Fruit fly (Drosophila melanogaster) whole organism, embryonic: Measurements from ENCODE around the gene CG7006.
A peak's percentile ranks its signal among the peaks of the same experiment; 100 is the strongest.

ENCODE experiments used
- Adf1 ChIP-seq: fragments of 200-800 bp; sonication (Bioruptor generic); IDR thresholded peaks from 2 replicates; pipeline ENCODE4 v1.3.6; 2022; ENCODE audit warnings: missing biosample characterization, missing genetic modification characterization
- Awh ChIP-seq: fragments of 200-800 bp; sonication (Bioruptor generic); IDR thresholded peaks from 2 replicates; pipeline ENCODE4, ENCODE4 v1.3.6; 2022; ENCODE audit warnings: missing biosample characterization, missing genetic modification characterization
- CG11504 ChIP-seq: fragments of 200-800 bp; sonication (Bioruptor generic); optimal IDR thresholded peaks from 3 replicates; lab custom pipeline; 2019; ENCODE audit warnings: missing biosample characterization, mild to moderate bottlenecking, missing genetic modification characterization, moderate library complexity
- CG12769 ChIP-seq: fragments of 200-800 bp; sonication (Bioruptor generic); optimal IDR thresholded peaks from 2 replicates; lab custom pipeline; 2019; ENCODE audit warnings: missing biosample characterization, mild to moderate bottlenecking, missing genetic modification characterization, moderate library complexity
- CG14050 ChIP-seq: fragments of 200-800 bp; sonication (Bioruptor generic); IDR thresholded peaks from 3 replicates; pipeline ENCODE4 v1.3.6; 2022; ENCODE audit warnings: missing biosample characterization, missing genetic modification characterization
- CG17359 ChIP-seq: fragments of 200-800 bp; sonication (Bioruptor generic); optimal IDR thresholded peaks from 3 replicates; lab custom pipeline; 2018; ENCODE audit warnings: missing biosample characterization, mild to moderate bottlenecking, missing genetic modification characterization, moderate library complexity
- CG17829 ChIP-seq: fragments of 200-800 bp; optimal IDR thresholded peaks from 2 replicates; lab custom pipeline; 2019; ENCODE audit warnings: missing biosample characterization, mild to moderate bottlenecking, missing genetic modification characterization, moderate library complexity
- CG18764 ChIP-seq: fragments of 200-800 bp; sonication (Bioruptor generic); optimal IDR thresholded peaks from 3 replicates; lab custom pipeline; 2016; ENCODE audit warnings: missing biosample characterization, missing genetic modification characterization
- CG2678 ChIP-seq: fragments of 200-800 bp; sonication (Bioruptor generic); optimal IDR thresholded peaks from 3 replicates; lab custom pipeline; 2019; ENCODE audit warnings: missing biosample characterization, mild to moderate bottlenecking, missing genetic modification characterization, moderate library complexity
- CG30020 ChIP-seq: fragments of 200-800 bp; optimal IDR thresholded peaks from 2 replicates; lab custom pipeline; 2019; ENCODE audit warnings: missing biosample characterization, mild to moderate bottlenecking, missing genetic modification characterization, moderate library complexity
- CG3163 ChIP-seq: fragments of 200-800 bp; sonication (Bioruptor generic); optimal IDR thresholded peaks from 3 replicates; lab custom pipeline; 2016; ENCODE audit warnings: missing biosample characterization, missing genetic modification characterization
- CG32772 ChIP-seq: fragments of 200-800 bp; sonication (Bioruptor generic); IDR thresholded peaks from 2 replicates; pipeline ENCODE4 v1.3.6; 2022; ENCODE audit warnings: missing biosample characterization, missing genetic modification characterization
- CG3407 ChIP-seq: fragments of 200-800 bp; sonication (Bioruptor generic); optimal IDR thresholded peaks from 2 replicates; lab custom pipeline; 2018; ENCODE audit warnings: missing biosample characterization, mild to moderate bottlenecking, missing genetic modification characterization
- CG6854 ChIP-seq: fragments of 200-800 bp; sonication (Bioruptor generic); optimal IDR thresholded peaks from 3 replicates; lab custom pipeline; 2017; ENCODE audit warnings: missing biosample characterization, mild to moderate bottlenecking, missing genetic modification characterization
- CG7786 ChIP-seq: fragments of 200-800 bp; sonication (Bioruptor generic); optimal IDR thresholded peaks from 2 replicates; lab custom pipeline; 2016; ENCODE audit warnings: missing biosample characterization, missing genetic modification characterization
- CG7839 ChIP-seq: fragments of 200-800 bp; sonication (Bioruptor generic); optimal IDR thresholded peaks from 3 replicates; lab custom pipeline; 2018; ENCODE audit warnings: missing biosample characterization, mild to moderate bottlenecking, missing genetic modification characterization, moderate library complexity
- CG9215 ChIP-seq: fragments of 200-800 bp; sonication (Bioruptor generic); IDR thresholded peaks from 2 replicates; pipeline ENCODE4 v1.3.6; 2022; ENCODE audit warnings: missing biosample characterization, missing genetic modification characterization
- CG9609 ChIP-seq: fragments of 200-800 bp; sonication (Bioruptor generic); optimal IDR thresholded peaks from 3 replicates; lab custom pipeline; 2016; ENCODE audit warnings: missing biosample characterization, missing genetic modification characterization
- Deaf1 ChIP-seq: fragments of 200-800 bp; optimal IDR thresholded peaks from 3 replicates; lab custom pipeline; 2019; ENCODE audit warnings: missing biosample characterization, mild to moderate bottlenecking, missing genetic modification characterization, moderate library complexity
- Doc2 ChIP-seq: fragments of 200-800 bp; sonication (Bioruptor generic); IDR thresholded peaks from 2 replicates; pipeline ENCODE4 v1.3.6; 2022; ENCODE audit warnings: missing biosample characterization, missing genetic modification characterization
- H15 ChIP-seq: fragments of 200-800 bp; sonication (Bioruptor generic); IDR thresholded peaks from 3 replicates; pipeline ENCODE4 v1.3.6; 2022; ENCODE audit warnings: missing biosample characterization, missing genetic modification characterization
- H2.0 ChIP-seq: fragments of 200-800 bp; sonication (Bioruptor generic); IDR thresholded peaks from 2 replicates; pipeline ENCODE4 v1.3.6; 2022; ENCODE audit warnings: missing biosample characterization, missing genetic modification characterization
- HLH3B ChIP-seq: fragments of 200-800 bp; sonication (Bioruptor generic); IDR thresholded peaks from 2 replicates; pipeline ENCODE4 v1.3.6; 2022; ENCODE audit warnings: missing biosample characterization, missing genetic modification characterization
- Neu2 ChIP-seq: fragments of 200-800 bp; sonication (Bioruptor generic); optimal IDR thresholded peaks from 3 replicates; lab custom pipeline; 2016; ENCODE audit warnings: missing biosample characterization, missing genetic modification characterization, borderline replicate concordance
- Nf-YC ChIP-seq: fragments of 200-800 bp; optimal IDR thresholded peaks from 3 replicates; lab custom pipeline; 2019; ENCODE audit warnings: missing biosample characterization, mild to moderate bottlenecking, missing genetic modification characterization, moderate library complexity
- Ptx1 ChIP-seq: fragments of 200-800 bp; sonication (Bioruptor generic); IDR thresholded peaks from 2 replicates; pipeline ENCODE4 v1.3.6; 2022; ENCODE audit warnings: missing biosample characterization, missing genetic modification characterization
- Six4 ChIP-seq: fragments of 200-800 bp; sonication (Bioruptor generic); optimal IDR thresholded peaks from 2 replicates; lab custom pipeline; 2016; ENCODE audit warnings: missing biosample characterization, missing genetic modification characterization
- Taf1 ChIP-seq: fragments of 200-800 bp; sonication (Bioruptor generic); IDR thresholded peaks from 2 replicates; pipeline ENCODE4 v1.3.6; 2022; ENCODE audit warnings: missing biosample characterization, missing genetic modification characterization
- al ChIP-seq: fragments of 200-800 bp; sonication (Bioruptor generic); IDR thresholded peaks from 2 replicates; pipeline ENCODE4 v1.3.6; 2022; ENCODE audit warnings: missing biosample characterization, missing genetic modification characterization
- aop ChIP-seq: fragments of 200-800 bp; sonication (Bioruptor generic); IDR thresholded peaks from 2 replicates; pipeline ENCODE4 v1.3.6; 2022; ENCODE audit warnings: missing biosample characterization, missing genetic modification characterization
- ap ChIP-seq: fragments of 200-800 bp; sonication (Bioruptor generic); IDR thresholded peaks from 2 replicates; pipeline ENCODE4 v1.3.6; 2022; ENCODE audit warnings: missing biosample characterization, missing genetic modification characterization
- ase ChIP-seq: fragments of 200-800 bp; sonication (Bioruptor generic); IDR thresholded peaks from 3 replicates; pipeline ENCODE4 v1.3.6; 2022; ENCODE audit warnings: missing biosample characterization, missing genetic modification characterization
- az2 ChIP-seq: fragments of 200-800 bp; sonication (Bioruptor generic); optimal IDR thresholded peaks from 3 replicates; lab custom pipeline; 2016; ENCODE audit warnings: missing biosample characterization, missing genetic modification characterization
- bbx ChIP-seq: fragments of 200-800 bp; sonication (Bioruptor generic); IDR thresholded peaks from 2 replicates; pipeline ENCODE4 v1.3.6; 2022; ENCODE audit warnings: missing biosample characterization, missing genetic modification characterization; ENCODE audit not compliant: partially characterized antibody
- gem ChIP-seq: fragments of 200-800 bp; sonication (Bioruptor generic); optimal IDR thresholded peaks from 2 replicates; lab custom pipeline; 2019; ENCODE audit warnings: missing biosample characterization, mild to moderate bottlenecking, missing genetic modification characterization, moderate library complexity
- hb ChIP-seq: fragments of 200-800 bp; sonication (Bioruptor generic); IDR thresholded peaks from 3 replicates; pipeline ENCODE4 v1.3.6; 2022; ENCODE audit warnings: missing biosample characterization, missing genetic modification characterization; ENCODE audit not compliant: partially characterized antibody
- jigr1 ChIP-seq: fragments of 200-800 bp; sonication (Bioruptor generic); IDR thresholded peaks from 3 replicates; pipeline ENCODE4 v1.3.6; 2022; ENCODE audit warnings: missing biosample characterization, missing genetic modification characterization
- jing ChIP-seq: fragments of 200-800 bp; sonication (Bioruptor generic); optimal IDR thresholded peaks from 2 replicates; lab custom pipeline; 2018; ENCODE audit warnings: missing biosample characterization, mild to moderate bottlenecking, missing genetic modification characterization
- maf-S ChIP-seq: fragments of 200-800 bp; sonication (Bioruptor generic); optimal IDR thresholded peaks from 2 replicates; lab custom pipeline; 2016; ENCODE audit warnings: missing biosample characterization, missing genetic modification characterization
- nau ChIP-seq: fragments of 200-800 bp; sonication (Bioruptor generic); optimal IDR thresholded peaks from 3 replicates; lab custom pipeline; 2017; ENCODE audit warnings: missing biosample characterization, mild to moderate bottlenecking, missing genetic modification characterization, missing genetic modification reagents
- org-1 ChIP-seq: fragments of 200-800 bp; sonication (Bioruptor generic); optimal IDR thresholded peaks from 2 replicates; lab custom pipeline; 2017; ENCODE audit warnings: missing biosample characterization, missing genetic modification characterization
- p53 ChIP-seq: fragments of 200-800 bp; sonication (Bioruptor generic); optimal IDR thresholded peaks from 2 replicates; lab custom pipeline; 2016; ENCODE audit warnings: missing biosample characterization, missing genetic modification characterization
- run ChIP-seq: fragments of 200-800 bp; sonication (Bioruptor generic); optimal IDR thresholded peaks from 3 replicates; lab custom pipeline; 2018; ENCODE audit warnings: missing biosample characterization, mild to moderate bottlenecking, missing genetic modification characterization
- salm ChIP-seq: fragments of 200-800 bp; sonication (Bioruptor generic); optimal IDR thresholded peaks from 2 replicates; lab custom pipeline; 2018; ENCODE audit warnings: missing biosample characterization, mild to moderate bottlenecking, missing genetic modification characterization
- seq ChIP-seq: fragments of 200-800 bp; sonication (Bioruptor generic); IDR thresholded peaks from 2 replicates; pipeline ENCODE4 v1.3.6; 2022; ENCODE audit warnings: missing biosample characterization, missing genetic modification characterization
- sima ChIP-seq: fragments of 200-800 bp; sonication (Bioruptor generic); optimal IDR thresholded peaks from 2 replicates; lab custom pipeline; 2016; ENCODE audit warnings: missing biosample characterization, missing genetic modification characterization
- slou ChIP-seq: fragments of 200-800 bp; sonication (Bioruptor generic); optimal IDR thresholded peaks from 3 replicates; lab custom pipeline; 2016; ENCODE audit warnings: missing biosample characterization, missing genetic modification characterization
- wdn ChIP-seq: fragments of 200-800 bp; sonication (Bioruptor generic); IDR thresholded peaks from 2 replicates; pipeline ENCODE4 v1.3.6; 2022; ENCODE audit warnings: missing biosample characterization, missing genetic modification characterization
- wor ChIP-seq: fragments of 200-800 bp; sonication (Bioruptor generic); IDR thresholded peaks from 2 replicates; pipeline ENCODE4 v1.3.6; 2022; ENCODE audit warnings: missing biosample characterization, missing genetic modification characterization
- zen ChIP-seq: fragments of 200-800 bp; sonication (Bioruptor generic); optimal IDR thresholded peaks from 3 replicates; lab custom pipeline; 2018; ENCODE audit warnings: missing biosample characterization, mild to moderate bottlenecking, missing genetic modification characterization, moderate library complexity
- zf30C ChIP-seq: fragments of 200-800 bp; sonication (Bioruptor generic); optimal IDR thresholded peaks from 3 replicates; lab custom pipeline; 2018; ENCODE audit warnings: missing biosample characterization, mild to moderate bottlenecking, missing genetic modification characterization
- zfh1 ChIP-seq: fragments of 200-800 bp; sonication (Bioruptor generic); IDR thresholded peaks from 3 replicates; pipeline ENCODE4 v1.3.6; 2022; ENCODE audit warnings: missing biosample characterization, missing genetic modification characterization

Gene CG7006

dm6 chr3R:24870389-24871048 is 20.1 kb downstream of the CG7006 start, which contains the start of gene CycB3 (continued):
- TF ChIP-seq sima (GFP tag; lab: Kevin White, UChicago) = no peak
- no peak for TF ChIP-seq wdn (GFP tag; lab: Robert Waterston, UW)
- no peak for TF ChIP-seq CG9215 (GFP tag; lab: Robert Waterston, UW)
- TF ChIP-seq CG12769 (tag; lab: Kevin White, UChicago) = no peak
- TF ChIP-seq run = no peak
- TF ChIP-seq CG6854 = no peak
- TF ChIP-seq jigr1 (GFP tag; lab: Robert Waterston, UW) = no peak
- no peak for TF ChIP-seq H15
- TF ChIP-seq Neu2 (GFP tag; lab: Kevin White, UChicago) = no peak
- TF ChIP-seq Six4 (GFP tag; lab: Kevin White, UChicago) = no peak
- TF ChIP-seq Taf1 (GFP tag; lab: Robert Waterston, UW) = no peak
- TF ChIP-seq CG3407 (GFP tag; lab: Kevin White, UChicago) = no peak
- no peak for TF ChIP-seq aop (GFP tag; lab: Robert Waterston, UW)
- TF ChIP-seq CG17829 (tag; lab: Kevin White, UChicago) = peak; percentile 54
- no peak for TF ChIP-seq hb (GFP tag; lab: Robert Waterston, UW)
- no peak for TF ChIP-seq CG14050 (GFP tag; lab: Robert Waterston, UW)
- TF ChIP-seq maf-S (GFP tag; lab: Kevin White, UChicago) = no peak
- no peak for TF ChIP-seq CG32772 (GFP tag; lab: Robert Waterston, UW)
- TF ChIP-seq CG30020 = peak; percentile 8
- no peak for TF ChIP-seq Awh (GFP tag; lab: Robert Waterston, UW)
- no peak for TF ChIP-seq CG18764 (GFP tag; lab: Kevin White, UChicago)
- no peak for TF ChIP-seq slou (GFP tag; lab: Kevin White, UChicago)
- no peak for TF ChIP-seq seq (GFP tag; lab: Robert Waterston, UW)
- no peak for TF ChIP-seq salm (tag; lab: Kevin White, UChicago)
- TF ChIP-seq ase (GFP tag; lab: Robert Waterston, UW) = peak; percentile 36; the same call in 1 of the 3 replicates
- no peak for TF ChIP-seq CG7786 (GFP tag; lab: Kevin White, UChicago)
- no peak for TF ChIP-seq CG3163 (GFP tag; lab: Kevin White, UChicago)
- TF ChIP-seq org-1 = no peak
- TF ChIP-seq Adf1 (GFP tag; lab: Robert Waterston, UW) = no peak
- TF ChIP-seq zf30C = peak; percentile 14
- no peak for TF ChIP-seq al
- no peak for TF ChIP-seq Ptx1 (GFP tag; lab: Robert Waterston, UW)
- no peak for TF ChIP-seq Doc2 (GFP tag; lab: Robert Waterston, UW)
- TF ChIP-seq CG2678 (tag; lab: Kevin White, UChicago) = no peak
- TF ChIP-seq jing = no peak
- TF ChIP-seq CG7839 = no peak
- TF ChIP-seq gem (tag; lab: Kevin White, UChicago) = no peak
- TF ChIP-seq CG11504 (tag; lab: Kevin White, UChicago) = no peak
- TF ChIP-seq nau (GFP tag; lab: Kevin White, UChicago) = no peak
- TF ChIP-seq Nf-YC (tag; lab: Kevin White, UChicago) = no peak
- peak; percentile 43; the same call in 1 of the 3 replicates for TF ChIP-seq zfh1 (GFP tag; lab: Robert Waterston, UW)
- no peak for TF ChIP-seq CG17359 (tag; lab: Kevin White, UChicago)
- peak; percentile 33 for TF ChIP-seq zen
- TF ChIP-seq bbx (GFP tag; lab: Robert Waterston, UW) = peak; percentile 50; the same call in 1 of the 2 replicates
- TF ChIP-seq HLH3B = no peak
- TF ChIP-seq wor (GFP tag; lab: Robert Waterston, UW) = no peak
- no peak for TF ChIP-seq CG9609 (GFP tag; lab: Kevin White, UChicago)
- no peak for TF ChIP-seq H2.0 (GFP tag; lab: Robert Waterston, UW)
- TF ChIP-seq Deaf1 (tag; lab: Kevin White, UChicago) = no peak
- TF ChIP-seq ap (GFP tag; lab: Robert Waterston, UW) = no peak
- TF ChIP-seq az2 (GFP tag; lab: Kevin White, UChicago) = no peak
- no peak for TF ChIP-seq p53 (GFP tag; lab: Kevin White, UChicago)
